Worm (Caenorhabditis elegans): ENCODE results near the gene ubxn-2.

The ubxn-2 gene

DNA sequence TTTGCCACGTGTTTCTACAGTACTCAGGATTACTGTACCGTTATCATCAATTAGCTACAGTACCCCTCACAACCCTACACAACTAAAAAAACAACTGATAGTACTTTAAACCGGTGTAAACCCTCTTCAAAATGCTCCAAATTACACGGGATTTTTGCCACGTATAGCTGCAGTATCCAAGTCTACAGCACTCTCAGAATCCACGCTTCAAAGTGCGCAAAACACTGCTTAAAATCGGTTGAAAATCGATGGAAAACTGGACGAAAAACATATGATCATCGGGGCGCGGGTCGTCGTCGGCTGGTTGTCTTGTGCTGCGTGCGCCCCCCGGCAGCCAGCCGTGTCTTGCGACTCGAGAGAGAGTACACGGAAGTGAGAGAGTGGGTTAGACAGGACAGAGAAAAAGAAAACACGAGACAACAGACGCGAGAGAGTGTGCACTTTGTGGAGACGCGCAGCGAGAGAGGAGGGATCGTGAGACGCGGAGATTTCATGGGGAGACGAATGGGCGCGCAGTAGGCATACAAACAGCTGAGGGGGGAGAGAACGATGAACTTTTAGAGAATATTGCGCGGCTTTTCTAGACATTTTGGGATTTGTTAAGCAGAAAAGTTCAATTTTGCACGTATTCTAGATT lies 17.2 kb downstream of the ubxn-2 start (continued):
- TF ChIP-seq unc-62 (GFP tag; optimal IDR thresholded peaks at IDR 0.05 in 1 of 2), result peak in 1 of 2 experiments; percentile 64
- no peak for TF ChIP-seq unc-62 (tag; optimal IDR thresholded peaks at IDR 0.05)
- no peak for TF ChIP-seq daf-8 (GFP tag; IDR thresholded peaks at IDR 0.05)
- TF ChIP-seq mxl-2 (GFP tag; conservative IDR thresholded peaks at IDR 0.05), result no peak; the same call in 1 of the 2 replicates
- TF ChIP-seq nhr-25 (tag; optimal IDR thresholded peaks at IDR 0.05; ENCODE audit: borderline replicate concordance, insufficient read depth), result no peak
- TF ChIP-seq Y5F2A.4 (GFP tag; optimal IDR thresholded peaks at IDR 0.05), result no peak
- TF ChIP-seq ztf-11 (tag; optimal IDR thresholded peaks at IDR 0.05), result no peak
- no peak for TF ChIP-seq sdz-12 (GFP tag; optimal IDR thresholded peaks at IDR 0.05)
- TF ChIP-seq egl-27 (tag; optimal IDR thresholded peaks at IDR 0.05), result no peak
- no peak for TF ChIP-seq unc-39 (tag; optimal IDR thresholded peaks at IDR 0.05)
- peak; percentile 69 for TF ChIP-seq lin-38 (GFP tag; IDR thresholded peaks at IDR 0.05)
- peak; percentile 77 for TF ChIP-seq rbr-2 (tag; optimal IDR thresholded peaks at IDR 0.05)
- TF ChIP-seq snpc-1.2 (GFP tag; IDR thresholded peaks at IDR 0.05), result no peak
- peak; percentile 83 for TF ChIP-seq nhr-6 (tag; optimal IDR thresholded peaks at IDR 0.05)
- no peak for TF ChIP-seq gei-8 (GFP tag; optimal IDR thresholded peaks at IDR 0.05)
- TF ChIP-seq fos-1 (tag; optimal IDR thresholded peaks at IDR 0.05), result no peak
- no peak for TF ChIP-seq F49E8.2 (tag; optimal IDR thresholded peaks at IDR 0.05; ENCODE audit: borderline replicate concordance)
- no peak for TF ChIP-seq snpc-4 (tag; optimal IDR thresholded peaks at IDR 0.05)
- peak; percentile 40; the same call in 1 of the 2 replicates for TF ChIP-seq vab-7 (GFP tag; IDR thresholded peaks at IDR 0.05)
- peak; percentile 53; the same call in 1 of the 2 replicates for TF ChIP-seq Y48G9A.11 (GFP tag; IDR thresholded peaks at IDR 0.05)
- TF ChIP-seq unc-130 (GFP tag; optimal IDR thresholded peaks at IDR 0.05), result peak; percentile 50
- TF ChIP-seq lin-29 (GFP tag; IDR thresholded peaks at IDR 0.05), result no peak
- TF ChIP-seq tra-1 (GFP tag; IDR thresholded peaks at IDR 0.05), result peak; percentile 56; the same call in 1 of the 2 replicates
- peak; percentile 46 for TF ChIP-seq pha-4 (GFP tag; IDR thresholded peaks at IDR 0.05)
- TF ChIP-seq pha-4 (tag; optimal IDR thresholded peaks at IDR 0.05), result no peak
- no peak for TF ChIP-seq F10B5.3 (tag; optimal IDR thresholded peaks at IDR 0.05)
- 0 out of 2 replicates have a peak, but pooled peaks have one; percentile 10 for TF ChIP-seq dmd-9 (GFP tag; IDR thresholded peaks at IDR 0.05)
- peak; percentile 60 for TF ChIP-seq F37D6.2 (tag; optimal IDR thresholded peaks at IDR 0.05)
- TF ChIP-seq R02D3.7 (tag; optimal IDR thresholded peaks at IDR 0.05), result no peak
- peak; percentile 79 for TF ChIP-seq ceh-20 (GFP tag; IDR thresholded peaks at IDR 0.05)
- TF ChIP-seq ctbp-1 (GFP tag; IDR thresholded peaks at IDR 0.05), result peak; percentile 68
- no peak for TF ChIP-seq ceh-32 (tag; optimal IDR thresholded peaks at IDR 0.05; ENCODE audit: poor library complexity)
- no peak for TF ChIP-seq aly-2 (tag; optimal IDR thresholded peaks at IDR 0.05)
- peak; percentile 48 for TF ChIP-seq arid-1 (GFP tag; conservative IDR thresholded peaks at IDR 0.05)
- no peak for TF ChIP-seq ztf-7 (tag; optimal IDR thresholded peaks at IDR 0.05)
- 0 out of 2 replicates have a peak, but pooled peaks have one; percentile 44 for TF ChIP-seq ceh-44 (GFP tag; IDR thresholded peaks at IDR 0.05)
- peak; percentile 87 for TF ChIP-seq dve-1 (tag; optimal IDR thresholded peaks at IDR 0.05; ENCODE audit: insufficient read depth)
- TF ChIP-seq nhr-10 (tag; optimal IDR thresholded peaks at IDR 0.05), result no peak
- TF ChIP-seq F26F4.8 (GFP tag; conservative IDR thresholded peaks at IDR 0.05), result no peak
- no peak for TF ChIP-seq zfp-3 (GFP tag; conservative IDR thresholded peaks at IDR 0.05)
- TF ChIP-seq zag-1 (tag; optimal IDR thresholded peaks at IDR 0.05), result no peak
- TF ChIP-seq Y105C5A.15 (GFP tag; IDR thresholded peaks at IDR 0.05), result no peak
- TF ChIP-seq nhr-76 (tag; optimal IDR thresholded peaks at IDR 0.05), result no peak
- TF ChIP-seq daf-16 (GFP tag; optimal IDR thresholded peaks at IDR 0.05), result peak; percentile 17 to 43
- peak; percentile 86 for TF ChIP-seq daf-16 (tag; optimal IDR thresholded peaks at IDR 0.05)
- peak; percentile 67 for TF ChIP-seq nhr-28 (tag; optimal IDR thresholded peaks at IDR 0.05)
- peak; percentile 26 for TF ChIP-seq ceh-28 (tag; optimal IDR thresholded peaks at IDR 0.05)
- TF ChIP-seq mxl-3 (GFP tag; optimal IDR thresholded peaks at IDR 0.05), result peak; percentile 86
